Worm (Caenorhabditis elegans) whole organism, late embryonic: Measurements from ENCODE around the gene T02B11.3.
A peak's percentile ranks its signal among the peaks of the same experiment; 100 is the strongest.

Experiments used
- C08G9.2 ChIP-seq: sonication (generic microtip); optimal IDR thresholded peaks from 2 replicates; lab custom pipeline; 2016; ENCODE audit warnings: mild to moderate bottlenecking, missing genetic modification characterization, moderate library complexity, missing compliant biosample characterization
- C38D4.7 ChIP-seq: fragments of 200-800 bp; sonication (Bioruptor generic); optimal IDR thresholded peaks from 2 replicates; lab custom pipeline; 2018; ENCODE audit warnings: mild to moderate bottlenecking, missing genetic modification characterization, moderate library complexity, missing compliant biosample characterization
- F13H6.1 ChIP-seq: sonication (generic microtip); optimal IDR thresholded peaks from 2 replicates; lab custom pipeline; 2016; ENCODE audit warnings: missing genetic modification characterization, missing compliant biosample characterization
- K09A11.1 ChIP-seq: sonication (generic microtip); optimal IDR thresholded peaks from 2 replicates; lab custom pipeline; 2017; ENCODE audit warnings: antibody characterized with exemption, mild to moderate bottlenecking, missing genetic modification characterization, missing compliant biosample characterization; ENCODE audit not compliant: insufficient read depth
- ahr-1 ChIP-seq: sonication (generic microtip); optimal IDR thresholded peaks from 2 replicates; lab custom pipeline; 2016; ENCODE audit warnings: missing genetic modification characterization, missing compliant biosample characterization
- ama-1 ChIP-seq: fragments of 150-350 bp; optimal IDR thresholded peaks from 2 replicates; lab custom pipeline; 2014
- ceh-14 ChIP-seq: sonication (generic microtip); optimal IDR thresholded peaks from 2 replicates; lab custom pipeline; 2016; ENCODE audit warnings: missing genotype, missing genetic modification characterization, missing compliant biosample characterization
- ceh-18 ChIP-seq: sonication (generic microtip); optimal IDR thresholded peaks from 2 replicates; lab custom pipeline; 2016; ENCODE audit warnings: missing genetic modification characterization, missing compliant biosample characterization
- ceh-19 ChIP-seq: fragments of 200-800 bp; sonication (Bioruptor generic); optimal IDR thresholded peaks from 2 replicates; lab custom pipeline; 2018; ENCODE audit warnings: mild to moderate bottlenecking, missing genetic modification characterization, missing compliant biosample characterization
- ceh-22 ChIP-seq: sonication (generic microtip); optimal IDR thresholded peaks from 2 replicates; lab custom pipeline; 2017; ENCODE audit warnings: missing biosample characterization, missing genetic modification characterization
- ceh-24 ChIP-seq: sonication (generic microtip); optimal IDR thresholded peaks from 2 replicates; lab custom pipeline; 2016; ENCODE audit warnings: mild to moderate bottlenecking, missing genetic modification characterization, missing compliant biosample characterization
- ceh-31 ChIP-seq: sonication (generic microtip); optimal IDR thresholded peaks from 2 replicates; lab custom pipeline; 2016; ENCODE audit warnings: missing genetic modification characterization, missing compliant biosample characterization
- ceh-45 ChIP-seq: fragments of 200-800 bp; sonication (Bioruptor generic); IDR thresholded peaks from 2 replicates; pipeline ENCODE4 v1.3.6; 2022; ENCODE audit warnings: missing genetic modification reagents, missing genetic modification characterization, missing compliant biosample characterization
- ceh-6 ChIP-seq: fragments of 200-800 bp; sonication (Bioruptor generic); optimal IDR thresholded peaks from 2 replicates; lab custom pipeline; 2018; ENCODE audit warnings: mild to moderate bottlenecking, missing genetic modification characterization, missing compliant biosample characterization
- che-1 ChIP-seq: sonication (generic microtip); optimal IDR thresholded peaks from 2 replicates; lab custom pipeline; 2016; ENCODE audit warnings: mild to moderate bottlenecking, missing genetic modification characterization, missing compliant biosample characterization
- dmd-4 ChIP-seq: sonication (generic microtip); optimal IDR thresholded peaks from 2 replicates; lab custom pipeline; 2016; ENCODE audit warnings: borderline replicate concordance, missing genetic modification characterization, missing compliant biosample characterization
- dve-1 ChIP-seq: sonication (generic microtip); optimal IDR thresholded peaks from 2 replicates; lab custom pipeline; 2017; ENCODE audit warnings: antibody characterized with exemption, mild to moderate bottlenecking, missing genetic modification characterization, missing compliant biosample characterization
- elt-4 ChIP-seq: sonication (generic microtip); optimal IDR thresholded peaks from 2 replicates; lab custom pipeline; 2016; ENCODE audit warnings: missing genetic modification characterization, missing compliant biosample characterization
- fkh-6 ChIP-seq: sonication (generic microtip); optimal IDR thresholded peaks from 2 replicates; lab custom pipeline; 2016; ENCODE audit warnings: missing genetic modification characterization, missing compliant biosample characterization
- hlh-13 ChIP-seq: fragments of 200-800 bp; sonication (Bioruptor generic); optimal IDR thresholded peaks from 2 replicates; lab custom pipeline; 2018; ENCODE audit warnings: mild to moderate bottlenecking, missing genetic modification characterization, missing compliant biosample characterization
- hlh-15 ChIP-seq: sonication (generic microtip); optimal IDR thresholded peaks from 2 replicates; lab custom pipeline; 2016; ENCODE audit warnings: missing genetic modification characterization, missing compliant biosample characterization
- hlh-30 ChIP-seq: sonication (generic microtip); optimal IDR thresholded peaks from 2 replicates; lab custom pipeline; 2017; ENCODE audit warnings: antibody characterized with exemption, missing genetic modification characterization, missing compliant biosample characterization; ENCODE audit not compliant: insufficient read depth
- lin-11 ChIP-seq: fragments of 200-800 bp; sonication (Bioruptor generic); optimal IDR thresholded peaks from 2 replicates; lab custom pipeline; 2018; ENCODE audit warnings: mild to moderate bottlenecking, missing genetic modification characterization, missing compliant biosample characterization
- nhr-11 ChIP-seq: fragments of 150-350 bp; optimal IDR thresholded peaks from 2 replicates; lab custom pipeline; 2014; ENCODE audit warnings: missing biosample characterization, missing genetic modification characterization
- nhr-232 ChIP-seq: sonication (generic microtip); optimal IDR thresholded peaks from 2 replicates; lab custom pipeline; 2016; ENCODE audit warnings: missing genetic modification characterization, missing compliant biosample characterization
- npax-4 ChIP-seq: sonication (generic microtip); optimal IDR thresholded peaks from 2 replicates; lab custom pipeline; 2016; ENCODE audit warnings: missing genetic modification characterization, missing compliant biosample characterization
- odd-2 ChIP-seq: sonication (generic microtip); optimal IDR thresholded peaks from 2 replicates; lab custom pipeline; 2017; ENCODE audit warnings: antibody characterized with exemption, mild to moderate bottlenecking, missing genetic modification characterization, missing compliant biosample characterization
- pag-3 ChIP-seq: sonication (generic microtip); optimal IDR thresholded peaks from 2 replicates; lab custom pipeline; 2016; ENCODE audit warnings: missing compliant biosample characterization, missing genetic modification characterization, borderline replicate concordance
- pat-9 ChIP-seq: fragments of 200-800 bp; sonication (Bioruptor generic); optimal IDR thresholded peaks from 2 replicates; lab custom pipeline; 2018; ENCODE audit warnings: mild to moderate bottlenecking, missing genetic modification characterization, moderate library complexity, missing compliant biosample characterization
- pha-2 ChIP-seq: sonication (generic microtip); optimal IDR thresholded peaks from 2 replicates; lab custom pipeline; 2017; ENCODE audit warnings: mild to moderate bottlenecking, missing genetic modification characterization, missing compliant biosample characterization
- ref-2 ChIP-seq: sonication (generic microtip); optimal IDR thresholded peaks from 2 replicates; lab custom pipeline; 2016; ENCODE audit warnings: missing genetic modification characterization, missing compliant biosample characterization
- sox-2 ChIP-seq: fragments of 200-800 bp; sonication (Bioruptor generic); IDR thresholded peaks from 2 replicates; pipeline ENCODE4 v1.3.6; 2022; ENCODE audit warnings: missing genetic modification reagents, missing genetic modification characterization, missing compliant biosample characterization
- tbx-7 ChIP-seq: sonication (generic microtip); optimal IDR thresholded peaks from 2 replicates; lab custom pipeline; 2016; ENCODE audit warnings: missing genotype, missing genetic modification characterization, missing compliant biosample characterization
- unc-42 ChIP-seq: sonication (generic microtip); optimal IDR thresholded peaks from 2 replicates; lab custom pipeline; 2016; ENCODE audit warnings: missing genotype, missing genetic modification characterization, missing compliant biosample characterization

T02B11.3 gene

ce11 chrV:878567-878966, 11.9 kb upstream of the T02B11.3 start, which contains the start of gene T02B11.8:
TSS of gene T02B11.8 (minus strand) at chrV:878667.
- TF ChIP-seq nhr-11 (tag; lab: Kevin White, UChicago) (no peak), K09A11.1 (tag; lab: Kevin White, UChicago) (no peak), pat-9 (tag; lab: Kevin White, UChicago) (no peak), tbx-7 (tag; lab: Kevin White, UChicago) (no peak), dve-1 (tag; lab: Kevin White, UChicago) (no peak), ceh-19 (GFP tag; lab: Kevin White, UChicago) (no peak), hlh-13 (no peak), sox-2 (GFP tag; lab: Robert Waterston, UW) (no peak), odd-2 (tag; lab: Kevin White, UChicago) (no peak), ceh-14 (no peak), che-1 (tag; lab: Kevin White, UChicago) (no peak), ceh-6 (GFP tag; lab: Kevin White, UChicago) (no peak), ceh-24 (tag; lab: Kevin White, UChicago) (no peak), ceh-45 (no peak), ceh-18 (no peak)

- TF ChIP-seq ama-1 (lab: Kevin White, UChicago) (no peak), ceh-22 (tag; lab: Kevin White, UChicago) (no peak), ref-2 (tag; lab: Kevin White, UChicago) (no peak), pag-3 (tag; lab: Kevin White, UChicago) (no peak), elt-4 (no peak), fkh-6 (tag; lab: Kevin White, UChicago) (no peak), ceh-45 (no peak), C38D4.7 (GFP tag; lab: Kevin White, UChicago) (no peak), unc-42 (tag; lab: Kevin White, UChicago) (no peak), nhr-232 (no peak), odd-2 (tag; lab: Kevin White, UChicago) (no peak), pat-9 (tag; lab: Kevin White, UChicago) (no peak), ceh-19 (GFP tag; lab: Kevin White, UChicago) (no peak), npax-4 (tag; lab: Kevin White, UChicago) (no peak)
These were observed 9.3 kb upstream of the T02B11.3 start, which contains the start of gene T02B11.9 for ce11 chrV:875945-876344. TSS of gene T02B11.9 (plus strand) at chrV:876245.

- TF ChIP-seq dve-1 (tag; lab: Kevin White, UChicago), result no peak
- no peak for TF ChIP-seq nhr-232
- TF ChIP-seq dmd-4 (tag; lab: Kevin White, UChicago), result no peak
- no peak for TF ChIP-seq hlh-15
- no peak for TF ChIP-seq ahr-1 (tag; lab: Kevin White, UChicago)
- no peak for TF ChIP-seq ceh-14
- TF ChIP-seq hlh-30 (tag; lab: Kevin White, UChicago), result no peak
- no peak for TF ChIP-seq che-1 (tag; lab: Kevin White, UChicago)
- TF ChIP-seq lin-11, result no peak
- TF ChIP-seq pat-9 (tag; lab: Kevin White, UChicago), result no peak
- no peak for TF ChIP-seq ceh-24 (tag; lab: Kevin White, UChicago)
- TF ChIP-seq nhr-11 (tag; lab: Kevin White, UChicago), result no peak
- TF ChIP-seq pha-2 (tag; lab: Kevin White, UChicago), result no peak
- TF ChIP-seq, all 69 proteins: peak for 0
These were observed 4.4 kb upstream of the T02B11.3 start, which contains the start of gene T02B11.4 for ce11 chrV:871029-871428. TSS of gene T02B11.4 (minus strand) at chrV:871129.

ce11 chrV:858841-859456, 7.7 kb downstream of the T02B11.3 start:
- TF ChIP-seq odd-2 (tag; lab: Kevin White, UChicago) (no peak), ceh-31 (tag; lab: Kevin White, UChicago) (no peak), hlh-15 (no peak), sox-2 (GFP tag; lab: Robert Waterston, UW) (0 out of 2 replicates have a peak, but pooled peaks have one; percentile 36)

- TF ChIP-seq hlh-30 (tag; lab: Kevin White, UChicago) (no peak), F13H6.1 (no peak), C08G9.2 (tag; lab: Kevin White, UChicago) (no peak), ceh-24 (tag; lab: Kevin White, UChicago) (no peak)
These were observed 10.1 kb downstream of the T02B11.3 start, which contains the start of gene K09C6.2 for ce11 chrV:856549-856948. TSS of gene K09C6.2 (plus strand) at chrV:856849.
